Fruit fly (Drosophila melanogaster) S2 (cell line): ENCODE data around the gene tut.

Source experiments
- CG8478 ChIP-seq: fragments of >200 bp; optimal IDR thresholded peaks from 2 replicates; lab custom pipeline; 2018
- CTCF ChIP-seq, 2 experiments: fragments of >200 bp; optimal IDR thresholded peaks; 2 replicates each; lab custom pipeline; 2018

DNA sequence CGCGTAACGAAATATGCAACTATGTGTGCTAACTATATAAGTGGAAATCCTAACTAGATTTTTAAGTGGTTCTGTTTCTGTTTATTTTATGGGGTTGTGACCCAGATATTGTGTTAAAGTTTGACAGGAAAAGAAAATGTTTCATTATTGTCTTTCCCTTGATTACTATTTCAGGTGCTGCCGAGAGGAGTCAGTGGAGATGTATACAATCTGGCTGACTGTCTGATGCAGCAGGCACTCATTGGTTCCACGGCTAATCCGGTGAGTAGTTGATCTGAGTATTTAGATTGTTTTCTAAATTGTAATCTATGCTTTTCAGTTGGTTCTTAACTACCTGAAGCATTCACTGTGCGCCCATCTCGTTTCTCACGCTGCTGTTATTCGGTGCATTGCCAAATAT, 17.5 kb downstream of the tut start, which contains the start of gene CG7387:
- TF ChIP-seq CTCF (optimal IDR thresholded peaks at IDR 0.05; lab: Kevin White, UChicago) (no peak), CG8478 (lab: Kevin White, UChicago) (no peak)
